Worm (Caenorhabditis elegans): ENCODE results near the gene bpnt-1.

ce11 chrII:4374885-4375284 lies 45.2 kb upstream of the bpnt-1 start:
- TF ChIP-seq elt-3 (tag; optimal IDR thresholded peaks at IDR 0.05) (no peak), nhr-12 (tag; optimal IDR thresholded peaks at IDR 0.05) (no peak), ztf-11 (tag; optimal IDR thresholded peaks at IDR 0.05) (no peak), ceh-39 (tag; optimal IDR thresholded peaks at IDR 0.05) (no peak), unc-120 (tag; optimal IDR thresholded peaks at IDR 0.05; ENCODE audit: poor library complexity, severe bottlenecking) (no peak), sptf-1 (tag; optimal IDR thresholded peaks at IDR 0.05) (no peak)
